Fruit fly (Drosophila melanogaster) whole organism, embryonic: Measurements from ENCODE around the gene Agpat2.
A peak's percentile ranks its signal among the peaks of the same experiment; 100 is the strongest.

ENCODE experiments used
- Abd-B ChIP-seq: fragments of 200-800 bp; sonication (Bioruptor generic); optimal IDR thresholded peaks from 2 replicates; lab custom pipeline; 2018; ENCODE audit warnings: missing biosample characterization, mild to moderate bottlenecking, missing genetic modification characterization, moderate library complexity
- Asciz ChIP-seq: fragments of 200-800 bp; sonication (Bioruptor generic); optimal IDR thresholded peaks from 2 replicates; lab custom pipeline; 2017; ENCODE audit warnings: missing biosample characterization, mild to moderate bottlenecking, missing genetic modification characterization, missing genetic modification reagents
- Atf3 ChIP-seq: fragments of 200-800 bp; sonication (Bioruptor generic); optimal IDR thresholded peaks from 3 replicates; lab custom pipeline; 2016; ENCODE audit warnings: missing biosample characterization, missing genetic modification characterization
- CG12104 ChIP-seq: fragments of 200-800 bp; sonication (Bioruptor generic); optimal IDR thresholded peaks from 3 replicates; lab custom pipeline; 2016; ENCODE audit warnings: missing biosample characterization, missing genetic modification characterization
- CG12659 ChIP-seq: fragments of 200-800 bp; sonication (Bioruptor generic); optimal IDR thresholded peaks from 3 replicates; lab custom pipeline; 2017; ENCODE audit warnings: mild to moderate bottlenecking, missing biosample characterization, missing genetic modification reagents, missing genetic modification characterization
- CG13424 ChIP-seq: fragments of 200-800 bp; sonication (Bioruptor generic); optimal IDR thresholded peaks from 2 replicates; lab custom pipeline; 2019; ENCODE audit warnings: missing biosample characterization, mild to moderate bottlenecking, missing genetic modification characterization, moderate library complexity
- CG13624 ChIP-seq: fragments of 200-800 bp; sonication (Bioruptor generic); optimal IDR thresholded peaks from 2 replicates; lab custom pipeline; 2016; ENCODE audit warnings: missing biosample characterization, missing genetic modification characterization
- CG15073 ChIP-seq: fragments of 200-800 bp; sonication (Bioruptor generic); optimal IDR thresholded peaks from 2 replicates; lab custom pipeline; 2016; ENCODE audit warnings: missing biosample characterization, missing genetic modification characterization
- CG16779 ChIP-seq: fragments of 200-800 bp; sonication (Bioruptor generic); IDR thresholded peaks from 2 replicates; pipeline ENCODE4 v1.3.6; 2022; ENCODE audit warnings: missing biosample characterization, missing genetic modification characterization
- CG30403 ChIP-seq: fragments of 200-800 bp; sonication (Bioruptor generic); optimal IDR thresholded peaks from 3 replicates; lab custom pipeline; 2016; ENCODE audit warnings: missing biosample characterization, missing genetic modification characterization
- CG33213 ChIP-seq: fragments of 200-800 bp; sonication (Bioruptor generic); optimal IDR thresholded peaks from 3 replicates; lab custom pipeline; 2016; ENCODE audit warnings: missing biosample characterization, missing genetic modification characterization
- CG4617 ChIP-seq: fragments of 200-800 bp; sonication (Bioruptor generic); optimal IDR thresholded peaks from 3 replicates; lab custom pipeline; 2016; ENCODE audit warnings: missing biosample characterization, missing genetic modification characterization, borderline replicate concordance
- CG4854 ChIP-seq: fragments of 200-800 bp; sonication (Bioruptor generic); optimal IDR thresholded peaks from 2 replicates; lab custom pipeline; 2016; ENCODE audit warnings: missing biosample characterization, missing genetic modification characterization, inconsistent platforms
- CG6689 ChIP-seq: fragments of 200-800 bp; sonication (Bioruptor generic); IDR thresholded peaks from 2 replicates; pipeline ENCODE4 v1.3.6; 2022; ENCODE audit warnings: missing biosample characterization, missing genetic modification characterization
- CG6765 ChIP-seq: fragments of 200-800 bp; sonication (Bioruptor generic); optimal IDR thresholded peaks from 3 replicates; lab custom pipeline; 2017; ENCODE audit warnings: missing biosample characterization, mild to moderate bottlenecking, missing genetic modification characterization
- CG6791 ChIP-seq: fragments of 200-800 bp; sonication (Bioruptor generic); IDR thresholded peaks from 3 replicates; pipeline ENCODE4 v1.3.6; 2022; ENCODE audit warnings: missing biosample characterization, missing genetic modification characterization; ENCODE audit not compliant: partially characterized antibody
- CG9876 ChIP-seq: fragments of 200-800 bp; sonication (Bioruptor generic); optimal IDR thresholded peaks from 2 replicates; lab custom pipeline; 2016; ENCODE audit warnings: missing biosample characterization, missing genetic modification characterization
- CkIIα-i1 ChIP-seq: fragments of 200-800 bp; sonication (Bioruptor generic); IDR thresholded peaks from 2 replicates; pipeline ENCODE4 v1.3.6; 2022; ENCODE audit warnings: missing biosample characterization, missing genetic modification characterization
- Dad ChIP-seq: fragments of 200-800 bp; sonication (Bioruptor generic); optimal IDR thresholded peaks from 3 replicates; lab custom pipeline; 2016; ENCODE audit warnings: missing biosample characterization, missing genetic modification characterization
- Dref ChIP-seq: fragments of 200-800 bp; sonication (Bioruptor generic); IDR thresholded peaks from 2 replicates; pipeline ENCODE4 v1.3.6; 2022; ENCODE audit warnings: missing biosample characterization, missing genetic modification characterization
- Drgx ChIP-seq: fragments of 200-800 bp; sonication (Bioruptor generic); IDR thresholded peaks from 2 replicates; pipeline ENCODE4 v1.3.6; 2022; ENCODE audit warnings: missing biosample characterization, missing genetic modification characterization
- Eip74EF ChIP-seq, 2 experiments: fragments of 200-800 bp in 1 of 2; fragments of >200 bp in 1 of 2; sonication (Bioruptor generic) in 1 of 2; optimal IDR thresholded peaks; 2 replicates each; lab custom pipeline; 2017 to 2019; ENCODE audit warnings: missing biosample characterization in 2 of 2, missing genetic modification characterization in 2 of 2, mild to moderate bottlenecking in 1 of 2, moderate library complexity in 1 of 2
- Elba2 ChIP-seq: fragments of 200-800 bp; sonication (Bioruptor generic); optimal IDR thresholded peaks from 3 replicates; lab custom pipeline; 2016; ENCODE audit warnings: missing biosample characterization, missing genetic modification characterization
- Hr51 ChIP-seq, 2 experiments: fragments of 200-800 bp; sonication (Bioruptor generic); optimal IDR thresholded peaks; 2 replicates in 1 of 2; 3 replicates in 1 of 2; lab custom pipeline; 2016 to 2018; ENCODE audit warnings: missing biosample characterization in 2 of 2, missing genetic modification characterization in 2 of 2, mild to moderate bottlenecking in 1 of 2, moderate library complexity in 1 of 2
- Lpt ChIP-seq: fragments of >200 bp; optimal IDR thresholded peaks from 2 replicates; lab custom pipeline; 2018; ENCODE audit warnings: missing biosample characterization, missing genetic modification characterization
- MESR4 ChIP-seq: fragments of 200-800 bp; sonication (Bioruptor generic); optimal IDR thresholded peaks from 2 replicates; lab custom pipeline; 2018; ENCODE audit warnings: missing biosample characterization, mild to moderate bottlenecking, missing genetic modification characterization, moderate library complexity
- Myb ChIP-seq: fragments of 200-800 bp; sonication (Bioruptor generic); optimal IDR thresholded peaks from 2 replicates; lab custom pipeline; 2016; ENCODE audit warnings: missing biosample characterization, missing genetic modification characterization
- NK7.1 ChIP-seq: fragments of 200-800 bp; sonication (Bioruptor generic); optimal IDR thresholded peaks from 3 replicates; lab custom pipeline; 2016; ENCODE audit warnings: missing biosample characterization, missing genetic modification characterization
- Vsx1 ChIP-seq: fragments of 200-800 bp; sonication (Bioruptor generic); optimal IDR thresholded peaks from 2 replicates; lab custom pipeline; 2017; ENCODE audit warnings: missing biosample characterization, mild to moderate bottlenecking, missing genetic modification characterization, missing genetic modification reagents
- YL-1 ChIP-seq: fragments of 200-800 bp; sonication (Bioruptor generic); optimal IDR thresholded peaks from 3 replicates; lab custom pipeline; 2017; ENCODE audit warnings: missing biosample characterization, mild to moderate bottlenecking, missing genetic modification characterization
- az2 ChIP-seq: fragments of 200-800 bp; sonication (Bioruptor generic); optimal IDR thresholded peaks from 3 replicates; lab custom pipeline; 2016; ENCODE audit warnings: missing biosample characterization, missing genetic modification characterization
- bab2 ChIP-seq: fragments of 200-800 bp; sonication (Bioruptor generic); optimal IDR thresholded peaks from 2 replicates; lab custom pipeline; 2016; ENCODE audit warnings: missing biosample characterization, missing genetic modification characterization
- caup ChIP-seq: fragments of 200-800 bp; sonication (Bioruptor generic); optimal IDR thresholded peaks from 3 replicates; lab custom pipeline; 2017; ENCODE audit warnings: missing biosample characterization, mild to moderate bottlenecking, missing genetic modification characterization, moderate library complexity; ENCODE audit not compliant: severe bottlenecking
- chinmo ChIP-seq: fragments of 200-800 bp; sonication (Bioruptor generic); IDR thresholded peaks from 4 replicates; pipeline ENCODE4 v1.3.6; 2022; ENCODE audit warnings: missing biosample characterization, missing genetic modification characterization; ENCODE audit not compliant: partially characterized antibody
- crp ChIP-seq, 2 experiments: fragments of 200-800 bp; sonication (Bioruptor generic); optimal IDR thresholded peaks; 2 replicates in 1 of 2; 3 replicates in 1 of 2; lab custom pipeline; 2017; ENCODE audit warnings: missing biosample characterization in 2 of 2, missing genetic modification characterization in 2 of 2, mild to moderate bottlenecking in 1 of 2, moderate library complexity in 1 of 2
- dpn ChIP-seq, 2 experiments: fragments of 200-800 bp; sonication (Bioruptor generic); optimal IDR thresholded peaks; 3 replicates each; lab custom pipeline; 2016; ENCODE audit warnings: missing biosample characterization in 2 of 2, missing genetic modification characterization in 2 of 2
- ewg ChIP-seq: fragments of 200-800 bp; sonication (Bioruptor generic); optimal IDR thresholded peaks from 3 replicates; lab custom pipeline; 2017; ENCODE audit warnings: mild to moderate bottlenecking, missing biosample characterization, missing genetic modification reagents, missing genetic modification characterization
- gcm2 ChIP-seq: fragments of 200-800 bp; sonication (Bioruptor generic); optimal IDR thresholded peaks from 2 replicates; lab custom pipeline; 2016; ENCODE audit warnings: missing biosample characterization, missing genetic modification characterization
- inv ChIP-seq: fragments of 200-800 bp; sonication (Bioruptor generic); IDR thresholded peaks from 2 replicates; pipeline ENCODE4 v1.3.6; 2022; ENCODE audit warnings: missing biosample characterization, missing genetic modification characterization; ENCODE audit not compliant: partially characterized antibody
- klu ChIP-seq: fragments of 200-800 bp; sonication (Bioruptor generic); IDR thresholded peaks from 2 replicates; pipeline ENCODE4 v1.3.6; 2022; ENCODE audit warnings: missing biosample characterization, missing genetic modification characterization
- nerfin-1 ChIP-seq: fragments of 200-800 bp; sonication (Bioruptor generic); optimal IDR thresholded peaks from 3 replicates; lab custom pipeline; 2019; ENCODE audit warnings: missing biosample characterization, mild to moderate bottlenecking, missing genetic modification characterization, moderate library complexity
- pan ChIP-seq, 4 experiments: fragments of >200 bp in 3 of 4; fragments of 200-800 bp in 1 of 4; sonication (Bioruptor generic) in 1 of 4; optimal IDR thresholded peaks in 3 of 4; IDR thresholded peaks in 1 of 4; 2 replicates each; pipeline versions ENCODE4 v1.3.6 to Lab custom; 2017 to 2022; ENCODE audit warnings: missing biosample characterization in 2 of 4, missing genetic modification characterization in 2 of 4, mixed read lengths in 1 of 4
- peb ChIP-seq: fragments of 200-800 bp; sonication (Bioruptor generic); IDR thresholded peaks from 2 replicates; pipeline ENCODE4 v1.3.6; 2022; ENCODE audit warnings: missing biosample characterization, missing genetic modification characterization
- run ChIP-seq: fragments of 200-800 bp; sonication (Bioruptor generic); optimal IDR thresholded peaks from 3 replicates; lab custom pipeline; 2018; ENCODE audit warnings: missing biosample characterization, mild to moderate bottlenecking, missing genetic modification characterization
- sna ChIP-seq: fragments of 200-800 bp; sonication (Bioruptor generic); IDR thresholded peaks from 2 replicates; pipeline ENCODE4 v1.3.6; 2022; ENCODE audit warnings: missing biosample characterization, missing genetic modification characterization; ENCODE audit not compliant: partially characterized antibody
- unpg ChIP-seq: fragments of 200-800 bp; sonication (Bioruptor generic); optimal IDR thresholded peaks from 3 replicates; lab custom pipeline; 2018; ENCODE audit warnings: missing biosample characterization, mild to moderate bottlenecking, missing genetic modification characterization, moderate library complexity

Agpat2 gene

DNA sequence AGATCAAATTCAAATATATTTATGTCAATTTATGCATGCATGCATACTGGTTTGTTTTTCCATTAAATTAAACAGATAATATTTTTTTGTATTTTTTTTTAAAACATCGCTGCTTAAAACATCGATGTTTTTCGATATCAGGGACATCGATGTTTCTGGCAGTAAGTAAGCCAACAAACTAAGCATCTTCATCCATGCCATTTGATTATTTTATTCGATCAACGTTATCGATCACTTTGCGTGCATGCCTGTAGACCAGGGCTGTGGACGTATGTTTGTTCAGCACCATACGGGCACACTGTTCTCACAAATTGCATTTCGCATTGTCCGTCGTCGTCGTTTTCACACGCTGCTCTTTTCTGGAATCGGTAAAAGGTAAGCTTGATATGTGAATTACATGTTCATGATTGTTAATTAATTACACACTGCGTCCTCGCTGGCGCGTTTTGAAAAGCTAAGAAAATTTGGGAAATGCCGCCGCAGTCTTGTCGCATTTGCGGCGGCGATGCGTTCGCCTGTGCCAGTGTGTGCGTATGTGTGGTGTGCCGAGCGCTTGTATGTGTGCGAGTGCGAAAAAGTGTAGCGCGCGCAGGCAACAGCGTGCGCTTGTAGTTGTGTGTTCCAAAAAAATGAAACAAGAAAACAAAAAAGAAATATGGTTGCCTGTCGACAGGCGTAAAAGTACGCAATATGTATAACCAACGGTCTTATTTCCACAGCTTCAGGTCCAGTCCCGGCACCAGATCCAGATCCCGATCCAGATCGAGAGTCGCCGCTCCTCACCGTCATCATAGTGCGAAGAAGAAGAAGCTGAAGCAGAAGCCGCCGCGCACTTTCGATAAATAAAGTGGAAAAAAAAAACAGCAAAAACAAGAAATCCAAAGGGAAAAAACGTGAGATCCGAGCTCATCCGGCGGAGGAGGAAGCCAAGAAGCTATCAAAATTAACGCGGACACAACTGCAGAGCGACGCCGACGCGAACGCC lies 60.2 kb downstream of the Agpat2 start, which contains the start of gene emb (continued):
- peak; percentile 52 for TF ChIP-seq Dad
- TF ChIP-seq CG13624 (GFP tag; lab: Kevin White, UChicago) = peak; percentile 42
- TF ChIP-seq CG6765 (GFP tag; lab: Kevin White, UChicago) = no peak
- TF ChIP-seq Abd-B = no peak
- peak in 1 of 2 experiments; percentile 21 for TF ChIP-seq crp (GFP tag; optimal IDR thresholded peaks at IDR 0.05; lab: Kevin White, UChicago)
- TF ChIP-seq pan (optimal IDR thresholded peaks at IDR 0.05; lab: Kevin White, UChicago) = no peak
- TF ChIP-seq pan (GFP tag; optimal IDR thresholded peaks at IDR 0.05 in 1 of 2, IDR thresholded peaks at IDR 0.05 in 1 of 2) = peak in 1 of 2 experiments; percentile 42
- no peak for TF ChIP-seq Atf3 (GFP tag; lab: Kevin White, UChicago)
- TF ChIP-seq MESR4 (GFP tag; lab: Kevin White, UChicago) = peak; percentile 95
- TF ChIP-seq dpn (GFP tag; optimal IDR thresholded peaks at IDR 0.05; lab: Kevin White, UChicago) = peak; percentile 36 to 50
- TF ChIP-seq Lpt (GFP tag; lab: Kevin White, UChicago) = no peak
- no peak for TF ChIP-seq Vsx1 (GFP tag; lab: Kevin White, UChicago)
- TF ChIP-seq Myb (GFP tag; lab: Kevin White, UChicago) = peak; percentile 59
- TF ChIP-seq run = no peak
- peak; percentile 26 for TF ChIP-seq CG13424 (tag; lab: Kevin White, UChicago)
- TF ChIP-seq CG16779 (GFP tag; lab: Robert Waterston, UW) = no peak
- TF ChIP-seq CG12104 = peak; percentile 52
- TF ChIP-seq CG9876 = peak; percentile 25
- TF ChIP-seq CG12659 = peak; percentile 93
- TF ChIP-seq peb (GFP tag; lab: Robert Waterston, UW) = no peak
- peak; percentile 93 for TF ChIP-seq sna (GFP tag; lab: Robert Waterston, UW)
- no peak for TF ChIP-seq klu
- peak; percentile 89 for TF ChIP-seq CG33213 (GFP tag; lab: Kevin White, UChicago)
- peak; percentile 53 for TF ChIP-seq ewg (GFP tag; lab: Kevin White, UChicago)
- peak in 1 of 2 experiments; percentile 15 for TF ChIP-seq Hr51 (GFP tag; optimal IDR thresholded peaks at IDR 0.05; lab: Kevin White, UChicago)
- TF ChIP-seq CG30403 (GFP tag; lab: Kevin White, UChicago) = peak; percentile 47
- TF ChIP-seq gcm2 = peak; percentile 26
- TF ChIP-seq CG4617 (GFP tag; lab: Kevin White, UChicago) = peak; percentile 61
- no peak for TF ChIP-seq CG15073 (GFP tag; lab: Kevin White, UChicago)
- TF ChIP-seq chinmo (GFP tag; lab: Robert Waterston, UW) = peak; percentile 98
- no peak for TF ChIP-seq Asciz (GFP tag; lab: Kevin White, UChicago)
- TF ChIP-seq Elba2 (GFP tag; lab: Kevin White, UChicago) = peak; percentile 14
- no peak for TF ChIP-seq CkIIα-i1
- TF ChIP-seq inv (GFP tag; lab: Robert Waterston, UW) = peak; percentile 90
- peak; percentile 99 for TF ChIP-seq CG6791 (GFP tag; lab: Robert Waterston, UW)
- peak; percentile 51 for TF ChIP-seq az2
- peak; percentile 39; the same call in 1 of the 2 replicates for TF ChIP-seq Drgx (GFP tag; lab: Robert Waterston, UW)
- TF ChIP-seq bab2 = peak; percentile 43
- peak; percentile 36 for TF ChIP-seq caup (GFP tag; lab: Kevin White, UChicago)
- peak; percentile 99 for TF ChIP-seq Dref (GFP tag; lab: Robert Waterston, UW)
- peak; percentile 43 for TF ChIP-seq CG4854 (GFP tag; lab: Kevin White, UChicago)
- TF ChIP-seq YL-1 (GFP tag; lab: Kevin White, UChicago) = peak; percentile 85
- peak; percentile 89 for TF ChIP-seq nerfin-1 (tag; lab: Kevin White, UChicago)
- TF ChIP-seq Eip74EF (GFP tag; optimal IDR thresholded peaks at IDR 0.05; lab: Kevin White, UChicago) = no peak
- TF ChIP-seq NK7.1 (GFP tag; lab: Kevin White, UChicago) = no peak
- TF ChIP-seq unpg (GFP tag; lab: Kevin White, UChicago) = no peak
- 0 out of 2 replicates have a peak, but pooled peaks have one; percentile 34 for TF ChIP-seq CG6689 (GFP tag; lab: Robert Waterston, UW)
